Fruit fly (Drosophila melanogaster) whole organism, embryonic: Measurements from ENCODE around the gene CG14961.

Experiments
- B-H1 ChIP-seq: fragments of 200-800 bp; sonication (Bioruptor generic); IDR thresholded peaks from 3 replicates; pipeline ENCODE4 v1.3.6; 2022; ENCODE audit warnings: missing biosample characterization, missing genetic modification characterization
- BEAF-32 ChIP-seq: fragments of 200-800 bp; sonication (Bioruptor generic); optimal IDR thresholded peaks from 3 replicates; lab custom pipeline; 2017; ENCODE audit warnings: missing biosample characterization, missing genetic modification characterization, mild to moderate bottlenecking, moderate library complexity, missing genetic modification reagents
- Blimp-1 ChIP-seq: fragments of 200-800 bp; sonication (Bioruptor generic); optimal IDR thresholded peaks from 3 replicates; lab custom pipeline; 2018; ENCODE audit warnings: missing biosample characterization, missing genetic modification characterization, mild to moderate bottlenecking, moderate library complexity, missing genetic modification reagents
- CG10147 ChIP-seq: fragments of 200-800 bp; sonication (Bioruptor generic); optimal IDR thresholded peaks from 2 replicates; lab custom pipeline; 2019; ENCODE audit warnings: missing biosample characterization, mild to moderate bottlenecking, missing genetic modification characterization, moderate library complexity
- CG10565 ChIP-seq: fragments of 200-800 bp; sonication (Bioruptor generic); optimal IDR thresholded peaks from 3 replicates; lab custom pipeline; 2016; ENCODE audit warnings: missing biosample characterization, mild to moderate bottlenecking, missing genetic modification characterization
- CG11247 ChIP-seq: fragments of 200-800 bp; sonication (Bioruptor generic); IDR thresholded peaks from 2 replicates; pipeline ENCODE4 v1.3.6; 2022; ENCODE audit warnings: missing biosample characterization, missing genetic modification characterization
- CG12942 ChIP-seq: fragments of 200-800 bp; sonication (Bioruptor generic); optimal IDR thresholded peaks from 3 replicates; lab custom pipeline; 2016; ENCODE audit warnings: missing biosample characterization, missing genetic modification characterization
- CG13775 ChIP-seq: fragments of 200-800 bp; sonication (Bioruptor generic); optimal IDR thresholded peaks from 3 replicates; lab custom pipeline; 2017; ENCODE audit warnings: missing biosample characterization, mild to moderate bottlenecking, missing genetic modification characterization
- CG13894 ChIP-seq: fragments of 200-800 bp; sonication (Bioruptor generic); optimal IDR thresholded peaks from 3 replicates; lab custom pipeline; 2018; ENCODE audit warnings: missing biosample characterization, mild to moderate bottlenecking, missing genetic modification characterization, moderate library complexity
- CG14710 ChIP-seq: fragments of 200-800 bp; sonication (Bioruptor generic); optimal IDR thresholded peaks from 3 replicates; lab custom pipeline; 2019; ENCODE audit warnings: missing biosample characterization, mild to moderate bottlenecking, missing genetic modification characterization, moderate library complexity
- CG15601 ChIP-seq: fragments of 200-800 bp; sonication (Bioruptor generic); optimal IDR thresholded peaks from 3 replicates; lab custom pipeline; 2019; ENCODE audit warnings: missing biosample characterization, mild to moderate bottlenecking, missing genetic modification characterization, moderate library complexity
- CG1647 ChIP-seq: fragments of 200-800 bp; sonication (Bioruptor generic); optimal IDR thresholded peaks from 3 replicates; lab custom pipeline; 2016; ENCODE audit warnings: missing biosample characterization, missing genetic modification characterization
- CG17829 ChIP-seq: fragments of 200-800 bp; optimal IDR thresholded peaks from 2 replicates; lab custom pipeline; 2019; ENCODE audit warnings: missing biosample characterization, mild to moderate bottlenecking, missing genetic modification characterization, moderate library complexity
- CG30403 ChIP-seq: fragments of 200-800 bp; sonication (Bioruptor generic); optimal IDR thresholded peaks from 3 replicates; lab custom pipeline; 2016; ENCODE audit warnings: missing biosample characterization, missing genetic modification characterization
- CG3838 ChIP-seq: fragments of 200-800 bp; sonication (Bioruptor generic); optimal IDR thresholded peaks from 3 replicates; lab custom pipeline; 2016; ENCODE audit warnings: missing biosample characterization, missing genetic modification characterization
- CG4617 ChIP-seq: fragments of 200-800 bp; sonication (Bioruptor generic); optimal IDR thresholded peaks from 3 replicates; lab custom pipeline; 2016; ENCODE audit warnings: missing biosample characterization, missing genetic modification characterization, borderline replicate concordance
- CG6683 ChIP-seq: fragments of 200-800 bp; sonication (Bioruptor generic); optimal IDR thresholded peaks from 2 replicates; lab custom pipeline; 2017; ENCODE audit warnings: missing biosample characterization, mild to moderate bottlenecking, missing genetic modification characterization, missing genetic modification reagents
- CG6765 ChIP-seq: fragments of 200-800 bp; sonication (Bioruptor generic); optimal IDR thresholded peaks from 3 replicates; lab custom pipeline; 2017; ENCODE audit warnings: missing biosample characterization, mild to moderate bottlenecking, missing genetic modification characterization
- CG7357 ChIP-seq: fragments of 200-800 bp; sonication (Bioruptor generic); IDR thresholded peaks from 3 replicates; pipeline ENCODE4 v1.3.6; 2022; ENCODE audit warnings: missing biosample characterization, missing genetic modification characterization
- Camta ChIP-seq: fragments of 200-800 bp; sonication (Bioruptor generic); optimal IDR thresholded peaks from 2 replicates; lab custom pipeline; 2016; ENCODE audit warnings: missing biosample characterization, missing genetic modification characterization
- CrebB ChIP-seq: fragments of 200-800 bp; sonication (Bioruptor generic); optimal IDR thresholded peaks from 3 replicates; lab custom pipeline; 2018; ENCODE audit warnings: missing biosample characterization, mild to moderate bottlenecking, missing genetic modification characterization
- D19B ChIP-seq: fragments of 200-800 bp; sonication (Bioruptor generic); optimal IDR thresholded peaks from 2 replicates; lab custom pipeline; 2017; ENCODE audit warnings: missing biosample characterization, mild to moderate bottlenecking, missing genetic modification characterization
- Dfd ChIP-seq, 2 experiments: fragments of >200 bp; optimal IDR thresholded peaks; 2 replicates each; lab custom pipeline; 2017; ENCODE audit warnings: missing biosample characterization in 2 of 2, missing genetic modification characterization in 2 of 2
- Gug ChIP-seq: fragments of 200-800 bp; sonication (Bioruptor generic); IDR thresholded peaks from 4 replicates; pipeline ENCODE4 v1.3.6; 2022; ENCODE audit warnings: missing biosample characterization, missing genetic modification characterization
- HLHmδ ChIP-seq: fragments of 200-800 bp; sonication (Bioruptor generic); optimal IDR thresholded peaks from 2 replicates; lab custom pipeline; 2018; ENCODE audit warnings: missing biosample characterization, mild to moderate bottlenecking, missing genetic modification characterization, moderate library complexity
- Hr78 ChIP-seq, 2 experiments: fragments of 200-800 bp in 1 of 2; fragments of >200 bp in 1 of 2; sonication (Bioruptor generic) in 1 of 2; optimal IDR thresholded peaks; 2 replicates each; lab custom pipeline; 2017 to 2019; ENCODE audit warnings: missing biosample characterization in 2 of 2, missing genetic modification characterization in 2 of 2, mild to moderate bottlenecking in 1 of 2, moderate library complexity in 1 of 2
- Rx ChIP-seq: fragments of 200-800 bp; sonication (Bioruptor generic); IDR thresholded peaks from 2 replicates; pipeline ENCODE4 v1.3.6; 2022; ENCODE audit warnings: missing biosample characterization, missing genetic modification characterization
- Tbp ChIP-seq: fragments of >200 bp; optimal IDR thresholded peaks from 2 replicates; lab custom pipeline; 2018; ENCODE audit warnings: missing biosample characterization, missing genetic modification characterization
- Trl ChIP-seq, 3 experiments: fragments of >200 bp in 2 of 3; fragments of 200-800 bp in 1 of 3; sonication (Bioruptor generic) in 1 of 3; optimal IDR thresholded peaks; 2 replicates in 1 of 3; 3 replicates in 2 of 3; lab custom pipeline; 2016 to 2017; ENCODE audit warnings: missing biosample characterization in 1 of 3, missing genetic modification characterization in 1 of 3
- az2 ChIP-seq: fragments of 200-800 bp; sonication (Bioruptor generic); optimal IDR thresholded peaks from 3 replicates; lab custom pipeline; 2016; ENCODE audit warnings: missing biosample characterization, missing genetic modification characterization
- bigmax ChIP-seq: fragments of 200-800 bp; sonication (Bioruptor generic); optimal IDR thresholded peaks from 2 replicates; lab custom pipeline; 2018; ENCODE audit warnings: missing biosample characterization, mild to moderate bottlenecking, missing genetic modification characterization
- cas ChIP-seq: fragments of 200-800 bp; sonication (Bioruptor generic); IDR thresholded peaks from 2 replicates; pipeline ENCODE4 v1.3.6; 2022; ENCODE audit warnings: missing biosample characterization, missing genetic modification characterization
- croc ChIP-seq: fragments of 200-800 bp; sonication (Bioruptor generic); conservative IDR thresholded peaks from 3 replicates; pipeline ENCODE4 v1.3.6; 2022; ENCODE audit warnings: missing biosample characterization, missing genetic modification characterization
- dan ChIP-seq: fragments of 200-800 bp; sonication (Bioruptor generic); IDR thresholded peaks from 2 replicates; pipeline ENCODE4 v1.3.6; 2022; ENCODE audit warnings: missing biosample characterization, missing genetic modification characterization
- esg ChIP-seq: fragments of 200-800 bp; sonication (Bioruptor generic); conservative IDR thresholded peaks from 2 replicates; pipeline ENCODE4 v1.3.6; 2022; ENCODE audit warnings: missing biosample characterization, missing genetic modification characterization
- ftz-f1 ChIP-seq: fragments of 200-800 bp; sonication (Bioruptor generic); optimal IDR thresholded peaks from 2 replicates; lab custom pipeline; 2016; ENCODE audit warnings: missing biosample characterization, missing genetic modification characterization
- gem ChIP-seq: fragments of 200-800 bp; sonication (Bioruptor generic); optimal IDR thresholded peaks from 2 replicates; lab custom pipeline; 2019; ENCODE audit warnings: missing biosample characterization, mild to moderate bottlenecking, missing genetic modification characterization, moderate library complexity
- gsb ChIP-seq: fragments of 200-800 bp; sonication (Bioruptor generic); IDR thresholded peaks from 2 replicates; pipeline ENCODE4 v1.3.6; 2022; ENCODE audit warnings: missing biosample characterization, missing genetic modification characterization
- gt ChIP-seq: fragments of 200-800 bp; sonication (Bioruptor generic); IDR thresholded peaks from 2 replicates; pipeline ENCODE4 v1.3.6; 2022; ENCODE audit warnings: missing biosample characterization, missing genetic modification characterization
- jigr1 ChIP-seq: fragments of 200-800 bp; sonication (Bioruptor generic); IDR thresholded peaks from 3 replicates; pipeline ENCODE4 v1.3.6; 2022; ENCODE audit warnings: missing biosample characterization, missing genetic modification characterization
- nerfin-2 ChIP-seq: fragments of 200-800 bp; sonication (Bioruptor generic); IDR thresholded peaks from 2 replicates; pipeline ENCODE4 v1.3.6; 2022; ENCODE audit warnings: missing biosample characterization, missing genetic modification characterization; ENCODE audit not compliant: partially characterized antibody
- otp ChIP-seq: fragments of 200-800 bp; sonication (Bioruptor generic); IDR thresholded peaks from 3 replicates; pipeline ENCODE4, ENCODE4 v1.3.6; 2022; ENCODE audit warnings: missing biosample characterization, missing genetic modification characterization
- pfk ChIP-seq: fragments of 200-800 bp; sonication (Bioruptor generic); optimal IDR thresholded peaks from 2 replicates; lab custom pipeline; 2018; ENCODE audit warnings: missing biosample characterization, mild to moderate bottlenecking, missing genetic modification characterization, moderate library complexity
- repo ChIP-seq: fragments of 200-800 bp; sonication (Bioruptor generic); optimal IDR thresholded peaks from 2 replicates; lab custom pipeline; 2016; ENCODE audit warnings: missing biosample characterization, missing genetic modification characterization
- row ChIP-seq: fragments of 200-800 bp; sonication (Bioruptor generic); IDR thresholded peaks from 3 replicates; pipeline ENCODE4 v1.3.6; 2022; ENCODE audit warnings: missing biosample characterization, missing genetic modification characterization
- salm ChIP-seq: fragments of 200-800 bp; sonication (Bioruptor generic); optimal IDR thresholded peaks from 2 replicates; lab custom pipeline; 2018; ENCODE audit warnings: missing biosample characterization, mild to moderate bottlenecking, missing genetic modification characterization
- sob ChIP-seq: fragments of 200-800 bp; sonication (Bioruptor generic); IDR thresholded peaks from 2 replicates; pipeline ENCODE4 v1.3.6; 2022; ENCODE audit warnings: missing biosample characterization, missing genetic modification characterization
- toy ChIP-seq: fragments of 200-800 bp; sonication (Bioruptor generic); IDR thresholded peaks from 2 replicates; pipeline ENCODE4 v1.3.6; 2022; ENCODE audit warnings: missing biosample characterization, missing genetic modification characterization
- tup ChIP-seq: fragments of 200-800 bp; sonication (Bioruptor generic); optimal IDR thresholded peaks from 2 replicates; lab custom pipeline; 2016; ENCODE audit warnings: missing biosample characterization, mild to moderate bottlenecking, missing genetic modification characterization, moderate library complexity
- wor ChIP-seq: fragments of 200-800 bp; sonication (Bioruptor generic); IDR thresholded peaks from 2 replicates; pipeline ENCODE4 v1.3.6; 2022; ENCODE audit warnings: missing biosample characterization, missing genetic modification characterization

CG14961 gene

DNA sequence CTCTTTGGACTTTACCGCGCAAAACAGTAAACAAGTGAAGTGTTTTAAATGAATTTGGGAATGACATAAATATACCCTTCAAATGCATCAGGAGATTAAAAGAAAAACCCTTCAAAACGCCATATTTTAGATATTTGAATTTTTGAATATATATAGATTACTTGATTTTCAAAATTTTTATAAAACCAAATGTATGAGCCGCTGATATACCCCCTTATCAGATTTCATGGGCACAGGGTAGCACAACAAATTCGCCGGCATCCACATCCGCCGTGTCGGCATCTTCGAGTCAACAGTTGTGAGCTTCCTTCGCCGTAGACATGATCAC, 48.1 kb downstream of the CG14961 start, which contains the start of gene Ids (continued):
- TF ChIP-seq nerfin-2 (GFP tag; lab: Robert Waterston, UW) (no peak), CG17829 (tag; lab: Kevin White, UChicago) (peak; percentile 67), gem (tag; lab: Kevin White, UChicago) (peak; percentile 78), row (GFP tag; lab: Robert Waterston, UW) (peak; percentile 89), ftz-f1 (GFP tag; lab: Kevin White, UChicago) (no peak), toy (GFP tag; lab: Robert Waterston, UW) (no peak), sob (peak; percentile 75), az2 (peak; percentile 68), HLHmδ (no peak), salm (tag; lab: Kevin White, UChicago) (peak; percentile 16), Tbp (GFP tag; lab: Kevin White, UChicago) (no peak), dan (GFP tag; lab: Robert Waterston, UW) (no peak), CrebB (tag; lab: Kevin White, UChicago) (no peak), CG30403 (peak; percentile 60), Blimp-1 (GFP tag; lab: Kevin White, UChicago) (peak; percentile 65), B-H1 (GFP tag; lab: Robert Waterston, UW) (peak; percentile 70), CG10147 (peak; percentile 28), CG15601 (peak; percentile 9), Dfd (GFP tag; optimal IDR thresholded peaks at IDR 0.05; lab: Kevin White, UChicago) (no peak), tup (GFP tag; lab: Kevin White, UChicago) (peak; percentile 13), CG6683 (peak; percentile 16), CG6765 (GFP tag; lab: Kevin White, UChicago) (no peak), otp (GFP tag; lab: Robert Waterston, UW) (peak; percentile 74; the same call in 1 of the 3 replicates), CG4617 (GFP tag; lab: Kevin White, UChicago) (no peak), wor (GFP tag; lab: Robert Waterston, UW) (peak; percentile 53; the same call in 1 of the 2 replicates), repo (no peak), Trl (optimal IDR thresholded peaks at IDR 0.05; lab: Kevin White, UChicago) (no peak), Trl (GFP tag; optimal IDR thresholded peaks at IDR 0.05; lab: Kevin White, UChicago) (no peak)

dm6 chr3L:3380225-3381043, 50.6 kb downstream of the CG14961 start:
- no peak for TF ChIP-seq CG12942 (GFP tag; lab: Kevin White, UChicago)
- TF ChIP-seq cas (GFP tag; lab: Robert Waterston, UW): no peak
- TF ChIP-seq Rx: 0 out of 2 replicates have a peak, but pooled peaks have one; percentile 29
- no peak for TF ChIP-seq bigmax (GFP tag; lab: Kevin White, UChicago)
- no peak for TF ChIP-seq CG10565 (GFP tag; lab: Kevin White, UChicago)
- peak; percentile 46 for TF ChIP-seq CG14710 (tag; lab: Kevin White, UChicago)
- TF ChIP-seq gt (GFP tag; lab: Robert Waterston, UW): no peak
- TF ChIP-seq pfk (GFP tag; lab: Kevin White, UChicago): no peak
- no peak for TF ChIP-seq jigr1
- TF ChIP-seq CG1647 (GFP tag; lab: Kevin White, UChicago): no peak
- TF ChIP-seq croc (GFP tag; lab: Robert Waterston, UW): no peak; the same call in 2 of the 3 replicates
- TF ChIP-seq Gug: no peak
- TF ChIP-seq Camta (GFP tag; lab: Kevin White, UChicago): no peak
- TF ChIP-seq CG3838 (GFP tag; lab: Kevin White, UChicago): no peak
- TF ChIP-seq CG7357 (GFP tag; lab: Robert Waterston, UW): no peak
- TF ChIP-seq CG13894: no peak
- TF ChIP-seq CG11247 (GFP tag; lab: Robert Waterston, UW): no peak
- peak in 1 of 2 experiments; percentile 41 for TF ChIP-seq Hr78 (GFP tag; optimal IDR thresholded peaks at IDR 0.05; lab: Kevin White, UChicago)
- TF ChIP-seq D19B: no peak
- TF ChIP-seq gsb (GFP tag; lab: Robert Waterston, UW): no peak
- TF ChIP-seq CG13775 (GFP tag; lab: Kevin White, UChicago): no peak
- TF ChIP-seq BEAF-32: no peak
- peak; percentile 38 for TF ChIP-seq esg
